Worm (Caenorhabditis elegans) whole organism, mixed stage, embryonic: Measurements from ENCODE around the gene cyp-34A10.

Experiments
- M03D4.4 ChIP-seq: sonication (generic microtip); optimal IDR thresholded peaks from 2 replicates; lab custom pipeline; 2017; ENCODE audit warnings: mild to moderate bottlenecking, missing genetic modification characterization, missing compliant biosample characterization
- bed-3 ChIP-seq: fragments of 200-800 bp; sonication (Bioruptor generic); optimal IDR thresholded peaks from 3 replicates; lab custom pipeline; 2018; ENCODE audit warnings: mild to moderate bottlenecking, missing genetic modification characterization, moderate library complexity, missing compliant biosample characterization
- blmp-1 ChIP-seq: fragments of 150-350 bp; optimal IDR thresholded peaks from 2 replicates; lab custom pipeline; 2014; ENCODE audit warnings: missing biosample characterization, missing genetic modification characterization
- ceh-39 ChIP-seq: fragments of 150-350 bp; optimal IDR thresholded peaks from 2 replicates; lab custom pipeline; 2014; ENCODE audit warnings: missing biosample characterization, missing genetic modification characterization
- ceh-43 ChIP-seq: fragments of 200-800 bp; sonication (Bioruptor generic); optimal IDR thresholded peaks from 2 replicates; lab custom pipeline; 2018; ENCODE audit warnings: mild to moderate bottlenecking, missing genetic modification characterization, moderate library complexity, missing compliant biosample characterization
- ceh-83 ChIP-seq: fragments of 200-800 bp; sonication (Bioruptor generic); optimal IDR thresholded peaks from 2 replicates; lab custom pipeline; 2018; ENCODE audit warnings: mild to moderate bottlenecking, missing genetic modification characterization, missing compliant biosample characterization
- ces-1 ChIP-seq: fragments of 150-350 bp; optimal IDR thresholded peaks from 2 replicates; lab custom pipeline; 2014; ENCODE audit warnings: missing biosample characterization, missing genetic modification reagents, missing genetic modification characterization
- drap-1 ChIP-seq: fragments of 200-800 bp; sonication (Bioruptor generic); optimal IDR thresholded peaks from 3 replicates; lab custom pipeline; 2018; ENCODE audit warnings: mild to moderate bottlenecking, missing genetic modification characterization, missing compliant biosample characterization
- elt-1 ChIP-seq: sonication (generic microtip); optimal IDR thresholded peaks from 2 replicates; lab custom pipeline; 2017; ENCODE audit warnings: missing genetic modification characterization, mild to moderate bottlenecking, missing compliant biosample characterization, antibody characterized with exemption, moderate library complexity, borderline replicate concordance; ENCODE audit not compliant: insufficient read depth
- elt-3 ChIP-seq: fragments of 150-350 bp; optimal IDR thresholded peaks from 2 replicates; lab custom pipeline; 2014; ENCODE audit warnings: missing biosample characterization, missing genetic modification characterization
- flh-1 ChIP-seq: fragments of 200-800 bp; sonication (Bioruptor generic); optimal IDR thresholded peaks from 2 replicates; lab custom pipeline; 2018; ENCODE audit warnings: mild to moderate bottlenecking, missing genetic modification characterization, moderate library complexity, missing compliant biosample characterization
- ham-2 ChIP-seq: fragments of 200-800 bp; sonication (Bioruptor generic); optimal IDR thresholded peaks from 2 replicates; lab custom pipeline; 2018; ENCODE audit warnings: mild to moderate bottlenecking, missing genetic modification characterization, missing compliant biosample characterization
- hlh-1 ChIP-seq: fragments of 150-350 bp; optimal IDR thresholded peaks from 2 replicates; lab custom pipeline; 2014; ENCODE audit warnings: missing biosample characterization, missing genetic modification reagents, missing genetic modification characterization
- lin-13 ChIP-seq: fragments of 150-350 bp; optimal IDR thresholded peaks from 2 replicates; lab custom pipeline; 2014; ENCODE audit warnings: missing biosample characterization, missing genetic modification characterization
- lin-32 ChIP-seq: fragments of 200-800 bp; sonication (Bioruptor generic); optimal IDR thresholded peaks from 2 replicates; lab custom pipeline; 2018; ENCODE audit warnings: mild to moderate bottlenecking, missing genetic modification characterization, missing compliant biosample characterization
- lsy-2 ChIP-seq: fragments of 150-350 bp; optimal IDR thresholded peaks from 2 replicates; lab custom pipeline; 2014; ENCODE audit warnings: missing biosample characterization, missing genetic modification characterization
- mls-2 ChIP-seq: sonication (generic microtip); optimal IDR thresholded peaks from 2 replicates; lab custom pipeline; 2016; ENCODE audit warnings: mild to moderate bottlenecking, missing genetic modification characterization, moderate library complexity, missing compliant biosample characterization
- nhr-12 ChIP-seq: fragments of 150-350 bp; optimal IDR thresholded peaks from 2 replicates; lab custom pipeline; 2014; ENCODE audit warnings: missing biosample characterization, missing genetic modification characterization
- nhr-2 ChIP-seq: fragments of 150-350 bp; optimal IDR thresholded peaks from 2 replicates; lab custom pipeline; 2014; ENCODE audit warnings: missing biosample characterization, missing genetic modification characterization
- nhr-237 ChIP-seq: fragments of 150-350 bp; optimal IDR thresholded peaks from 2 replicates; lab custom pipeline; 2014; ENCODE audit warnings: missing biosample characterization, missing genetic modification characterization
- nhr-76 ChIP-seq: sonication (generic microtip); optimal IDR thresholded peaks from 2 replicates; lab custom pipeline; 2017; ENCODE audit warnings: missing biosample characterization, missing genetic modification characterization
- pha-4 ChIP-seq: fragments of 150-350 bp; optimal IDR thresholded peaks from 2 replicates; lab custom pipeline; 2018; ENCODE audit warnings: missing biosample characterization, missing genetic modification reagents, missing genetic modification characterization
- sem-2 ChIP-seq: fragments of 200-800 bp; sonication (Bioruptor generic); optimal IDR thresholded peaks from 2 replicates; lab custom pipeline; 2018; ENCODE audit warnings: mild to moderate bottlenecking, missing genetic modification characterization, missing compliant biosample characterization
- sptf-1 ChIP-seq: sonication (generic microtip); optimal IDR thresholded peaks from 2 replicates; lab custom pipeline; 2017; ENCODE audit warnings: mild to moderate bottlenecking, missing genetic modification characterization, moderate library complexity, missing compliant biosample characterization
- tbx-8 ChIP-seq: fragments of 200-800 bp; sonication (Bioruptor generic); optimal IDR thresholded peaks from 2 replicates; lab custom pipeline; 2018; ENCODE audit warnings: mild to moderate bottlenecking, missing genetic modification characterization, moderate library complexity, missing compliant biosample characterization
- unc-120 ChIP-seq: sonication (generic microtip); optimal IDR thresholded peaks from 2 replicates; lab custom pipeline; 2017; ENCODE audit warnings: missing genetic modification characterization, missing compliant biosample characterization; ENCODE audit not compliant: poor library complexity, severe bottlenecking
- unc-62 ChIP-seq: fragments of 150-350 bp; optimal IDR thresholded peaks from 2 replicates; lab custom pipeline; 2014; ENCODE audit warnings: missing biosample characterization, missing genetic modification reagents, missing genetic modification characterization
- zip-8 ChIP-seq: fragments of 150-350 bp; optimal IDR thresholded peaks from 2 replicates; lab custom pipeline; 2014; ENCODE audit warnings: missing biosample characterization, missing genetic modification characterization
- ztf-11 ChIP-seq: fragments of 150-350 bp; optimal IDR thresholded peaks from 2 replicates; lab custom pipeline; 2014; ENCODE audit warnings: missing biosample characterization, missing genetic modification characterization

The cyp-34A10 gene

DNA sequence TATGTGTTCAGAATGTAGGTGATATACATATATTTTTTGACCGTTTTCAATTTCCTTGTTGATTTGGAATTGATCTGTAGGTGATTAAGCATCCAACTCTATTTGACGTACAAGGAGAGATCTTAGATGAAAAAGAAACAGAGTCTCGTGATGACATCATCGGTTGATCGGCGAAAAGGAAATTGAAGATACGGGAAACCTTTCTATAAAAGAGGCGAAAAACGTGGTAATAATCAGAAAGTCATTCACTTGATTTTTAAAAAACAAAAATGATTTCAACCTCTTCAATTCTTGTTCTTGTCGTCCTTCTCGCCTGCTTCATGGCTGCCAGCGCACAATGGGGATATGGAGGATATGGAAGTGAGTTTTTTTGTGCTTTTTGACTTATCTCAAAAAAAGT is 11.4 kb upstream of the cyp-34A10 start, which contains the start of gene nlp-29:
Gene nlp-29, plus strand, starts transcription at position 248 of the 400 bp plus-strand sequence.
- TF ChIP-seq mls-2 (tag; lab: Kevin White, UChicago) = no peak
- no peak for TF ChIP-seq blmp-1
- no peak for TF ChIP-seq bed-3
- TF ChIP-seq unc-120 (tag; lab: Kevin White, UChicago) = no peak
- no peak for TF ChIP-seq sem-2 (GFP tag; lab: Kevin White, UChicago)
- no peak for TF ChIP-seq M03D4.4 (tag; lab: Kevin White, UChicago)
- TF ChIP-seq lin-13 (tag; lab: Kevin White, UChicago) = no peak
- TF ChIP-seq hlh-1 (tag; lab: Kevin White, UChicago) = no peak
- TF ChIP-seq lin-32 (GFP tag; lab: Kevin White, UChicago) = no peak
- TF ChIP-seq flh-1 = no peak
- TF ChIP-seq, all 35 proteins: peak for 0

DNA sequence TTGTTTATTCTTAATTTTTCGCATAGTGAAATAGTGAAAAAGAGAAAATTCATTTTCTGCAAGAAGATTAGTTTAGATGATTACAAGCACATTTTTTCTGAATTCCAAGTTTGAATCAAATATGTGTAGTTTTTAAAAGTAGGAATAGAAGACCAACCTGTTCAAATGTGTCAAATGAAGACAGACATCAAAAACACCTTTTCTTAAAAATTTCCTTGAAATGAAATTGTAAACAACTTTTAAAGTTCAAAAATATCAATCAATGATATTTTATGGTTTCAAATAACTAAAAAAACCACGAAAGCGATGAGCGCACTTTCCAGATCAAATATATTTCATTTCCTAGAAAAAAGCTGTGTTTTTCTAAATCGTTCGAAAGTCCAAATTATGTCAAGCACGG is 8.9 kb upstream of the cyp-34A10 start, which contains the start of gene nlp-30:
Gene nlp-30, plus strand, starts transcription at position 301 of the 400 bp plus-strand sequence.
- no peak for TF ChIP-seq unc-62 (GFP tag; lab: Kevin White, UChicago)
- no peak for TF ChIP-seq lin-32 (GFP tag; lab: Kevin White, UChicago)
- no peak for TF ChIP-seq nhr-2 (tag; lab: Kevin White, UChicago)
- TF ChIP-seq ces-1 (GFP tag; lab: Kevin White, UChicago) = no peak
- no peak for TF ChIP-seq M03D4.4 (tag; lab: Kevin White, UChicago)
- no peak for TF ChIP-seq lsy-2 (tag; lab: Kevin White, UChicago)
- TF ChIP-seq ceh-83 (GFP tag; lab: Kevin White, UChicago) = no peak
- no peak for TF ChIP-seq ztf-11 (tag; lab: Kevin White, UChicago)
- no peak for TF ChIP-seq nhr-12 (tag; lab: Kevin White, UChicago)
- no peak for TF ChIP-seq blmp-1
- TF ChIP-seq nhr-76 (tag; lab: Kevin White, UChicago) = no peak
- no peak for TF ChIP-seq nhr-237 (tag; lab: Kevin White, UChicago)
- TF ChIP-seq ceh-43 (GFP tag; lab: Kevin White, UChicago) = no peak
- no peak for TF ChIP-seq sem-2 (GFP tag; lab: Kevin White, UChicago)
- TF ChIP-seq drap-1 = no peak
- no peak for TF ChIP-seq ham-2 (GFP tag; lab: Kevin White, UChicago)
- TF ChIP-seq mls-2 (tag; lab: Kevin White, UChicago) = no peak
- TF ChIP-seq sptf-1 (tag; lab: Kevin White, UChicago) = no peak
- TF ChIP-seq zip-8 (tag; lab: Kevin White, UChicago) = no peak
- no peak for TF ChIP-seq tbx-8 (GFP tag; lab: Kevin White, UChicago)

ce11 chrV:3980228-3980933 is 7.6 kb upstream of the cyp-34A10 start:
- TF ChIP-seq nhr-12 (tag; lab: Kevin White, UChicago) (no peak), sptf-1 (tag; lab: Kevin White, UChicago) (no peak), ceh-83 (GFP tag; lab: Kevin White, UChicago) (no peak), zip-8 (tag; lab: Kevin White, UChicago) (no peak), drap-1 (no peak), lsy-2 (tag; lab: Kevin White, UChicago) (no peak)

- TF ChIP-seq nhr-12 (tag; lab: Kevin White, UChicago) = no peak
- peak; percentile 15 for TF ChIP-seq nhr-237 (tag; lab: Kevin White, UChicago)
- TF ChIP-seq pha-4 (tag; lab: Kevin White, UChicago) = no peak
- no peak for TF ChIP-seq sem-2 (GFP tag; lab: Kevin White, UChicago)
- TF ChIP-seq ztf-11 (tag; lab: Kevin White, UChicago) = no peak
- no peak for TF ChIP-seq ham-2 (GFP tag; lab: Kevin White, UChicago)
- TF ChIP-seq lin-32 (GFP tag; lab: Kevin White, UChicago) = no peak
- TF ChIP-seq ceh-39 (tag; lab: Kevin White, UChicago) = no peak
- TF ChIP-seq zip-8 (tag; lab: Kevin White, UChicago) = no peak
- peak; percentile 13 for TF ChIP-seq elt-1 (tag; lab: Kevin White, UChicago)
- TF ChIP-seq lsy-2 (tag; lab: Kevin White, UChicago) = no peak
- peak; percentile 93 for TF ChIP-seq elt-3 (tag; lab: Kevin White, UChicago)
These were observed 7.0 kb upstream of the cyp-34A10 start, which contains the start of gene nlp-31 for ce11 chrV:3979819-3980218. Gene nlp-31 (plus strand): TSS chrV:3980055.
